Worm (Caenorhabditis elegans) whole organism, L4 larva: ENCODE results near the gene C05C12.1.

Experiments used
- lin-38 ChIP-seq: fragments of 200-800 bp; sonication (Bioruptor generic); IDR thresholded peaks from 2 replicates; pipeline ENCODE4 v1.3.6; 2022; ENCODE audit warnings: missing genetic modification reagents, missing genetic modification characterization, missing compliant biosample characterization
- nhr-76 ChIP-seq: fragments of 150-350 bp; optimal IDR thresholded peaks from 2 replicates; lab custom pipeline; 2014; ENCODE audit warnings: missing biosample characterization, missing genetic modification characterization
- snpc-4 ChIP-seq: fragments of 150-350 bp; optimal IDR thresholded peaks from 2 replicates; lab custom pipeline; 2014; ENCODE audit warnings: missing biosample characterization, missing genetic modification characterization
- ztf-11 ChIP-seq: fragments of 150-350 bp; optimal IDR thresholded peaks from 2 replicates; lab custom pipeline; 2014; ENCODE audit warnings: missing biosample characterization, missing genetic modification characterization

DNA sequence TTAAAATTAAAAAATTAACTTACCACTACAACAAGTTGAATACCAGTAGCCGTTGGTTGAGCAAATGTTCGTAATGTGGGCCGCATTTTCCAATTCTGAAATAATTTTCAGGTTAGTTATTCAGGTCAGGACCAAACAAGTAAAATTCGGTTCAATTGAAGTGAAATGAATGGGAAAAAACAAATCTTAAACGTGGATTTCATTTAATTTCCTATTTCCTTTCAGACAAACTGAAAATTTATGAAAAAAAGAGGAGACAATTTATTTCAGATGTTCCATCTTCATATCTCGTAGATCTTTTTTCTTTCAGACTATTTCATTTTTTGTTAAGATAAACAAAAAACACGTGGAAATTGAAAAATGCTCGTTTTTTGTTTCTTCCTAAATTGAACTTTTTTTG, 12.4 kb upstream of the C05C12.1 start, which contains the start of gene C05C12.6:
- no peak for TF ChIP-seq lin-38 (GFP tag; lab: Robert Waterston, UW)
- TF ChIP-seq snpc-4 (tag; lab: Kevin White, UChicago), result no peak
- no peak for TF ChIP-seq ztf-11 (tag; lab: Kevin White, UChicago)
- no peak for TF ChIP-seq nhr-76
